Worm (Caenorhabditis elegans) whole organism, L1 larva: Measurements from ENCODE around the gene bath-31.

Experiments
- C04F5.9 ChIP-seq: sonication (generic microtip); optimal IDR thresholded peaks from 2 replicates; lab custom pipeline; 2016; ENCODE audit warnings: missing genetic modification characterization, missing compliant biosample characterization
- F16B12.6 ChIP-seq: fragments of 150-350 bp; optimal IDR thresholded peaks from 2 replicates; lab custom pipeline; 2014; ENCODE audit warnings: missing biosample characterization, missing genetic modification characterization
- Y116A8C.19 ChIP-seq: sonication (generic microtip); optimal IDR thresholded peaks from 2 replicates; lab custom pipeline; 2016; ENCODE audit warnings: missing compliant biosample characterization, missing genetic modification characterization, borderline replicate concordance
- aly-2 ChIP-seq: fragments of 150-350 bp; optimal IDR thresholded peaks from 2 replicates; lab custom pipeline; 2014; ENCODE audit warnings: missing biosample characterization, missing genetic modification characterization
- ama-1 ChIP-seq: fragments of 150-350 bp; optimal IDR thresholded peaks from 2 replicates; lab custom pipeline; 2014
- ceh-63 ChIP-seq: fragments of 200-800 bp; sonication (Bioruptor generic); optimal IDR thresholded peaks from 2 replicates; lab custom pipeline; 2018; ENCODE audit warnings: mild to moderate bottlenecking, missing genetic modification characterization, missing compliant biosample characterization
- ceh-88 ChIP-seq: fragments of 200-800 bp; sonication (Bioruptor generic); IDR thresholded peaks from 2 replicates; pipeline ENCODE4 v1.3.6; 2022; ENCODE audit warnings: missing genetic modification characterization, missing compliant biosample characterization
- ces-1 ChIP-seq: fragments of 150-350 bp; optimal IDR thresholded peaks from 2 replicates; lab custom pipeline; 2014; ENCODE audit warnings: missing biosample characterization, missing genetic modification reagents, missing genetic modification characterization
- efl-1 ChIP-seq, 4 experiments: fragments of 150-350 bp; optimal IDR thresholded peaks in 3 of 4; peaks in 1 of 4; 1 replicate in 1 of 4; 2 replicates in 3 of 4; lab custom pipeline; 2014; ENCODE audit warnings: missing biosample characterization in 2 of 4, missing genetic modification characterization in 2 of 4, missing genetic modification reagents in 2 of 4
- egl-13 ChIP-seq: sonication (generic microtip); optimal IDR thresholded peaks from 2 replicates; lab custom pipeline; 2016; ENCODE audit warnings: missing genotype, missing genetic modification reagents, missing genetic modification characterization, missing compliant biosample characterization
- egl-27 ChIP-seq, 2 experiments: fragments of 150-350 bp in 1 of 2; sonication (generic microtip); optimal IDR thresholded peaks; 3 replicates each; lab custom pipeline; 2017 to 2018; ENCODE audit warnings: missing biosample characterization in 2 of 2, missing genetic modification characterization in 2 of 2, missing genetic modification reagents in 2 of 2
- elt-3 ChIP-seq, 6 experiments: fragments of 150-350 bp in 1 of 6; sonication (generic microtip); optimal IDR thresholded peaks; 2 replicates each; lab custom pipeline; 2017 to 2018; ENCODE audit warnings: missing biosample characterization in 6 of 6, missing genetic modification characterization in 6 of 6, inconsistent platforms in 1 of 6
- fkh-10 ChIP-seq: sonication (generic microtip); optimal IDR thresholded peaks from 2 replicates; lab custom pipeline; 2017; ENCODE audit warnings: missing biosample characterization, missing genetic modification reagents, missing genetic modification characterization
- hlh-17 ChIP-seq: fragments of 200-800 bp; sonication (Bioruptor generic); optimal IDR thresholded peaks from 2 replicates; lab custom pipeline; 2018; ENCODE audit warnings: missing genetic modification characterization, mild to moderate bottlenecking, missing compliant biosample characterization, moderate library complexity, borderline replicate concordance
- hlh-4 ChIP-seq: sonication (generic microtip); optimal IDR thresholded peaks from 2 replicates; lab custom pipeline; 2016; ENCODE audit warnings: mild to moderate bottlenecking, missing genetic modification characterization, missing compliant biosample characterization
- irx-1 ChIP-seq: sonication (generic microtip); optimal IDR thresholded peaks from 2 replicates; lab custom pipeline; 2016; ENCODE audit warnings: missing genetic modification characterization, missing compliant biosample characterization
- jun-1 ChIP-seq: fragments of 150-350 bp; optimal IDR thresholded peaks from 2 replicates; lab custom pipeline; 2014; ENCODE audit warnings: missing biosample characterization, missing genetic modification reagents, missing genetic modification characterization
- lin-13 ChIP-seq: fragments of 150-350 bp; optimal IDR thresholded peaks from 2 replicates; lab custom pipeline; 2014; ENCODE audit warnings: missing biosample characterization, missing genetic modification reagents, missing genetic modification characterization
- mab-9 ChIP-seq: fragments of 200-800 bp; sonication (Bioruptor generic); IDR thresholded peaks from 2 replicates; pipeline ENCODE4 v1.3.6; 2022; ENCODE audit warnings: missing genetic modification reagents, missing genetic modification characterization, missing compliant biosample characterization
- nhr-12 ChIP-seq: sonication (generic microtip); optimal IDR thresholded peaks from 2 replicates; lab custom pipeline; 2017; ENCODE audit warnings: missing biosample characterization, missing genetic modification characterization
- nhr-19 ChIP-seq: fragments of 200-800 bp; sonication (Bioruptor generic); conservative IDR thresholded peaks from 2 replicates; pipeline ENCODE4 v1.3.6; 2022; ENCODE audit warnings: missing genetic modification characterization, missing compliant biosample characterization
- nhr-237 ChIP-seq: fragments of 150-350 bp; optimal IDR thresholded peaks from 2 replicates; lab custom pipeline; 2014; ENCODE audit warnings: missing biosample characterization, missing genetic modification characterization
- nhr-71 ChIP-seq: sonication (generic microtip); optimal IDR thresholded peaks from 2 replicates; lab custom pipeline; 2016; ENCODE audit warnings: mild to moderate bottlenecking, missing genetic modification characterization, moderate library complexity, missing compliant biosample characterization
- nhr-77 ChIP-seq: fragments of 150-350 bp; optimal IDR thresholded peaks from 2 replicates; lab custom pipeline; 2014; ENCODE audit warnings: missing biosample characterization, missing genetic modification characterization
- nhr-84 ChIP-seq: sonication (generic microtip); optimal IDR thresholded peaks from 2 replicates; lab custom pipeline; 2017; ENCODE audit warnings: missing biosample characterization, missing genetic modification characterization
- nhr-85 ChIP-seq: sonication (generic microtip); peaks from one replicate; lab custom pipeline; 2016; ENCODE audit warnings: missing genetic modification characterization, inconsistent platforms, missing compliant biosample characterization
- nhr-90 ChIP-seq: sonication (generic microtip); optimal IDR thresholded peaks from 2 replicates; lab custom pipeline; 2016; ENCODE audit warnings: mild to moderate bottlenecking, missing genetic modification characterization, missing compliant biosample characterization; ENCODE audit not compliant: poor library complexity
- pag-3 ChIP-seq: sonication (generic microtip); optimal IDR thresholded peaks from 2 replicates; lab custom pipeline; 2017; ENCODE audit warnings: missing genetic modification characterization, mild to moderate bottlenecking, missing compliant biosample characterization, antibody characterized with exemption, borderline replicate concordance; ENCODE audit not compliant: insufficient read depth
- pqm-1 ChIP-seq: sonication (generic microtip); optimal IDR thresholded peaks from 3 replicates; lab custom pipeline; 2017; ENCODE audit warnings: missing biosample characterization, missing genetic modification characterization
- snu-23 ChIP-seq: sonication (generic microtip); optimal IDR thresholded peaks from 2 replicates; lab custom pipeline; 2016; ENCODE audit warnings: missing genetic modification characterization, missing compliant biosample characterization
- sox-4 ChIP-seq: sonication (generic microtip); optimal IDR thresholded peaks from 2 replicates; lab custom pipeline; 2016; ENCODE audit warnings: missing genetic modification characterization, missing compliant biosample characterization
- sup-37 ChIP-seq: fragments of 200-800 bp; sonication (Bioruptor generic); optimal IDR thresholded peaks from 2 replicates; lab custom pipeline; 2018; ENCODE audit warnings: mild to moderate bottlenecking, missing genetic modification characterization, missing compliant biosample characterization
- unc-130 ChIP-seq: fragments of 150-350 bp; optimal IDR thresholded peaks from 2 replicates; lab custom pipeline; 2017; ENCODE audit warnings: missing biosample characterization, missing genetic modification characterization, inconsistent platforms
- unc-62 ChIP-seq: fragments of 150-350 bp; optimal IDR thresholded peaks from 2 replicates; lab custom pipeline; 2014; ENCODE audit warnings: missing biosample characterization, missing genetic modification reagents, missing genetic modification characterization
- vab-15 ChIP-seq: sonication (generic microtip); optimal IDR thresholded peaks from 2 replicates; lab custom pipeline; 2017; ENCODE audit warnings: missing genotype, mild to moderate bottlenecking, missing genetic modification characterization, missing compliant biosample characterization
- ztf-4 ChIP-seq: fragments of 150-350 bp; optimal IDR thresholded peaks from 2 replicates; lab custom pipeline; 2014; ENCODE audit warnings: missing biosample characterization, missing genetic modification characterization

Gene bath-31

ce11 chrII:3690646-3691045 is 41.1 kb upstream of the bath-31 start, which contains the start of gene srx-101:
TSS of gene srx-101 (minus strand) at chrII:3690746.
- TF ChIP-seq lin-13 (GFP tag; lab: Kevin White, UChicago): no peak
- no peak for TF ChIP-seq vab-15 (tag; lab: Kevin White, UChicago)
- no peak for TF ChIP-seq hlh-17
- TF ChIP-seq fkh-10: no peak
- TF ChIP-seq pag-3 (tag; lab: Kevin White, UChicago): no peak
- no peak for TF ChIP-seq nhr-237 (tag; lab: Kevin White, UChicago)
- no peak for TF ChIP-seq nhr-77 (tag; lab: Kevin White, UChicago)
- TF ChIP-seq mab-9 (GFP tag; lab: Robert Waterston, UW): no peak
- TF ChIP-seq sup-37: no peak
- TF ChIP-seq ama-1 (lab: Kevin White, UChicago): no peak
- no peak for TF ChIP-seq unc-62 (GFP tag; lab: Kevin White, UChicago)
- TF ChIP-seq egl-13: no peak

ce11 chrII:3694664-3695063 is 37.1 kb upstream of the bath-31 start, which contains the start of gene srx-102:
TSS of gene srx-102 (minus strand) at chrII:3694764.
- TF ChIP-seq nhr-12 (tag; lab: Kevin White, UChicago): no peak
- TF ChIP-seq efl-1 (optimal IDR thresholded peaks at IDR 0.05; lab: Kevin White, UChicago): no peak
- TF ChIP-seq efl-1 (GFP tag; optimal IDR thresholded peaks at IDR 0.05 in 1 of 2; lab: Kevin White, UChicago): no peak
- no peak for TF ChIP-seq nhr-71 (tag; lab: Kevin White, UChicago)
- no peak for TF ChIP-seq pqm-1 (tag; lab: Kevin White, UChicago)
- TF ChIP-seq elt-3 (tag; optimal IDR thresholded peaks at IDR 0.05; lab: Kevin White, UChicago): no peak
- no peak for TF ChIP-seq aly-2 (tag; lab: Kevin White, UChicago)
- no peak for TF ChIP-seq ztf-4 (tag; lab: Kevin White, UChicago)
- no peak for TF ChIP-seq Y116A8C.19
- no peak for TF ChIP-seq ceh-63 (GFP tag; lab: Kevin White, UChicago)
- no peak for TF ChIP-seq F16B12.6 (tag; lab: Kevin White, UChicago)
- TF ChIP-seq nhr-90: no peak
- no peak for TF ChIP-seq nhr-85 (tag; lab: Kevin White, UChicago)

ce11 chrII:3699591-3699990 is 32.2 kb upstream of the bath-31 start, which contains the start of gene srx-104:
TSS of gene srx-104 (minus strand) at chrII:3699691.
- TF ChIP-seq nhr-84 (tag; lab: Kevin White, UChicago) (no peak), ces-1 (GFP tag; lab: Kevin White, UChicago) (no peak)

ce11 chrII:3701305-3701704 is 30.5 kb upstream of the bath-31 start, which contains the start of gene srx-105:
TSS of gene srx-105 (minus strand) at chrII:3701405.
- no peak for TF ChIP-seq jun-1 (tag; lab: Kevin White, UChicago)

ce11 chrII:3705320-3705719 is 26.5 kb upstream of the bath-31 start, which contains the start of gene srx-108:
TSS of gene srx-108 (plus strand) at chrII:3705620.
- TF ChIP-seq hlh-17 (no peak), efl-1 (optimal IDR thresholded peaks at IDR 0.05; lab: Kevin White, UChicago) (no peak), efl-1 (GFP tag; optimal IDR thresholded peaks at IDR 0.05 in 1 of 2; lab: Kevin White, UChicago) (peak in 1 of 2 experiments; percentile 54), vab-15 (tag; lab: Kevin White, UChicago) (no peak)

ce11 chrII:3709255-3709654 is 22.5 kb upstream of the bath-31 start, which contains the start of gene srx-110:
TSS of gene srx-110 (plus strand) at chrII:3709555.
- TF ChIP-seq nhr-77 (tag; lab: Kevin White, UChicago): no peak
- no peak for TF ChIP-seq sox-4 (tag; lab: Kevin White, UChicago)
- no peak for TF ChIP-seq egl-27 (tag; optimal IDR thresholded peaks at IDR 0.05; lab: Kevin White, UChicago)
- TF ChIP-seq vab-15 (tag; lab: Kevin White, UChicago): no peak
- no peak for TF ChIP-seq unc-130
- TF ChIP-seq snu-23 (GFP tag; lab: Kevin White, UChicago): no peak
- no peak for TF ChIP-seq sup-37
- TF ChIP-seq irx-1 (tag; lab: Kevin White, UChicago): no peak
- no peak for TF ChIP-seq nhr-19 (GFP tag; lab: Robert Waterston, UW)
- no peak for TF ChIP-seq nhr-237 (tag; lab: Kevin White, UChicago)
- TF ChIP-seq hlh-4 (tag; lab: Kevin White, UChicago): no peak
- no peak for TF ChIP-seq nhr-84 (tag; lab: Kevin White, UChicago)
- TF ChIP-seq ceh-88: no peak
- no peak for TF ChIP-seq egl-13
- no peak for TF ChIP-seq C04F5.9 (tag; lab: Kevin White, UChicago)
- no peak for TF ChIP-seq elt-3 (tag; optimal IDR thresholded peaks at IDR 0.05; lab: Kevin White, UChicago)
- TF ChIP-seq, all 84 proteins: peak for 0
